Worm (Caenorhabditis elegans) whole organism, mixed stage, embryonic: Measurements from ENCODE around the gene ZK632.9.

Source experiments
- blmp-1 ChIP-seq: fragments of 150-350 bp; optimal IDR thresholded peaks from 2 replicates; lab custom pipeline; 2014; ENCODE audit warnings: missing biosample characterization, missing genetic modification characterization
- ceh-39 ChIP-seq: fragments of 150-350 bp; optimal IDR thresholded peaks from 2 replicates; lab custom pipeline; 2014; ENCODE audit warnings: missing biosample characterization, missing genetic modification characterization
- cnd-1 ChIP-seq: fragments of 200-800 bp; sonication (Bioruptor generic); optimal IDR thresholded peaks from 2 replicates; lab custom pipeline; 2018; ENCODE audit warnings: mild to moderate bottlenecking, missing genetic modification characterization, missing compliant biosample characterization
- elt-3 ChIP-seq: fragments of 150-350 bp; optimal IDR thresholded peaks from 2 replicates; lab custom pipeline; 2014; ENCODE audit warnings: missing biosample characterization, missing genetic modification characterization
- lin-13 ChIP-seq: fragments of 150-350 bp; optimal IDR thresholded peaks from 2 replicates; lab custom pipeline; 2014; ENCODE audit warnings: missing biosample characterization, missing genetic modification characterization
- mep-1 ChIP-seq: fragments of 150-350 bp; optimal IDR thresholded peaks from 2 replicates; lab custom pipeline; 2017; ENCODE audit warnings: missing biosample characterization, missing genetic modification reagents, missing genetic modification characterization, inconsistent platforms
- nhr-12 ChIP-seq: fragments of 150-350 bp; optimal IDR thresholded peaks from 2 replicates; lab custom pipeline; 2014; ENCODE audit warnings: missing biosample characterization, missing genetic modification characterization
- snpc-4 ChIP-seq: fragments of 150-350 bp; optimal IDR thresholded peaks from 2 replicates; lab custom pipeline; 2014; ENCODE audit warnings: missing biosample characterization, missing genetic modification characterization
- unc-62 ChIP-seq: fragments of 150-350 bp; optimal IDR thresholded peaks from 2 replicates; lab custom pipeline; 2014; ENCODE audit warnings: missing biosample characterization, missing genetic modification reagents, missing genetic modification characterization

- no peak for TF ChIP-seq elt-3 (tag; lab: Kevin White, UChicago)
- no peak for TF ChIP-seq blmp-1 (tag; lab: Kevin White, UChicago)
- TF ChIP-seq unc-62 (GFP tag; lab: Kevin White, UChicago) = no peak
- TF ChIP-seq nhr-12 (tag; lab: Kevin White, UChicago) = no peak
- TF ChIP-seq snpc-4 (tag; lab: Kevin White, UChicago) = no peak
- no peak for TF ChIP-seq lin-13
- no peak for TF ChIP-seq ceh-39 (tag; lab: Kevin White, UChicago)
- no peak for TF ChIP-seq mep-1
- TF ChIP-seq cnd-1 (tag; lab: Kevin White, UChicago) = no peak
These were observed 46.2 kb downstream of the ZK632.9 start for ce11 chrIII:9779080-9779479.
